Worm (Caenorhabditis elegans) whole organism, midembryonic: ENCODE measurements around the gene R08C7.8.

Source experiments
- T22C8.4 ChIP-seq: fragments of 200-800 bp; sonication (Bioruptor generic); IDR thresholded peaks from 2 replicates; pipeline ENCODE4 v1.3.6; 2022; ENCODE audit warnings: missing genetic modification characterization, missing compliant biosample characterization
- cog-1 ChIP-seq: sonication (generic microtip); optimal IDR thresholded peaks from 2 replicates; lab custom pipeline; 2016; ENCODE audit warnings: missing genetic modification characterization, missing compliant biosample characterization
- flt-1 ChIP-seq: fragments of 200-800 bp; sonication (Bioruptor generic); IDR thresholded peaks from 2 replicates; pipeline ENCODE4 v1.3.6; 2022; ENCODE audit warnings: missing genetic modification characterization, missing compliant biosample characterization
- klf-2 ChIP-seq: fragments of 200-800 bp; sonication (Bioruptor generic); conservative IDR thresholded peaks from 2 replicates; pipeline ENCODE4 v1.3.6; 2022; ENCODE audit warnings: missing genetic modification reagents, missing genetic modification characterization, missing compliant biosample characterization
- med-1 ChIP-seq: sonication (generic microtip); optimal IDR thresholded peaks from 2 replicates; lab custom pipeline; 2017; ENCODE audit warnings: missing genetic modification characterization, mild to moderate bottlenecking, missing compliant biosample characterization, antibody characterized with exemption, missing genetic modification reagents; ENCODE audit not compliant: insufficient read depth
- ref-1 ChIP-seq: fragments of 200-800 bp; sonication (Bioruptor generic); conservative IDR thresholded peaks from 2 replicates; pipeline ENCODE4 v1.3.6; 2022; ENCODE audit warnings: missing genetic modification reagents, missing genetic modification characterization, missing compliant biosample characterization
- tab-1 ChIP-seq: fragments of 200-800 bp; sonication (Bioruptor generic); IDR thresholded peaks from 2 replicates; pipeline ENCODE4 v1.3.6; 2022; ENCODE audit warnings: missing genetic modification characterization, missing compliant biosample characterization
- ztf-23 ChIP-seq: fragments of 200-800 bp; sonication (Bioruptor generic); IDR thresholded peaks from 2 replicates; pipeline ENCODE4 v1.3.6; 2022; ENCODE audit warnings: missing genetic modification reagents, missing genetic modification characterization, missing compliant biosample characterization
- ztf-29 ChIP-seq: fragments of 200-800 bp; sonication (Bioruptor generic); IDR thresholded peaks from 2 replicates; pipeline ENCODE4 v1.3.6; 2022; ENCODE audit warnings: missing genetic modification reagents, missing genetic modification characterization, missing compliant biosample characterization

Gene R08C7.8

DNA sequence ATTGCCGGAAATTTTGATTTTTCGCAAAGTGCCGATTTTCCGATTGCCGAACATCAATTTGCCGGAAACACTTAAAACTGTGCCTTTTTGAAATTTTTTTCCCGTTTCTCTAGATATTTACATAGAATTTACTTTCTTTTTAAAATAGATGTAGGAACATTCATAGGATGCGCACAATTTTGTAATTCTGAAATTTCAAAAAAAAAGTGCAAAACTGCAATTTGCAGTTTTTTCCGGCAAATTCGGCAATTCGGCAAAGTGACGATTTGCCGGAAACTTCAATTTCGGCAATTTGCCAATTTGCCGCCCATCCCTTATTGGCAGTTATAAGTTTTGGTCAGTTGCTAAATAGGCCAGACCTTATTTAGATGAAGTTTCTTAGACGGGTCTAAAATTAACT is 22.3 kb upstream of the R08C7.8 start:
- TF ChIP-seq med-1 (GFP tag; lab: Kevin White, UChicago) (no peak), ref-1 (GFP tag; lab: Robert Waterston, UW) (no peak), cog-1 (tag; lab: Kevin White, UChicago) (no peak), tab-1 (GFP tag; lab: Robert Waterston, UW) (no peak), ztf-29 (no peak), klf-2 (no peak), T22C8.4 (GFP tag; lab: Robert Waterston, UW) (no peak), flt-1 (GFP tag; lab: Robert Waterston, UW) (no peak)

- TF ChIP-seq tab-1 (GFP tag; lab: Robert Waterston, UW) = no peak
- no peak for TF ChIP-seq ref-1 (GFP tag; lab: Robert Waterston, UW)
- 0 out of 2 replicates have a peak, but pooled peaks have one; percentile 42 for TF ChIP-seq klf-2
- TF ChIP-seq flt-1 (GFP tag; lab: Robert Waterston, UW) = 0 out of 2 replicates have a peak, but pooled peaks have one; percentile 13
- peak; percentile 19 for TF ChIP-seq cog-1 (tag; lab: Kevin White, UChicago)
- TF ChIP-seq ztf-23 (GFP tag; lab: Robert Waterston, UW) = no peak
- no peak for TF ChIP-seq T22C8.4 (GFP tag; lab: Robert Waterston, UW)
Observed at ce11 chrIV:4454330-4455173, 20.2 kb upstream of the R08C7.8 start, which contains the start of gene R08C7.11. Gene R08C7.11, minus strand, starts transcription at chrIV:4454937.

- TF ChIP-seq flt-1 (GFP tag; lab: Robert Waterston, UW) (no peak), klf-2 (no peak), ztf-29 (no peak), med-1 (GFP tag; lab: Kevin White, UChicago) (no peak), tab-1 (GFP tag; lab: Robert Waterston, UW) (no peak), T22C8.4 (GFP tag; lab: Robert Waterston, UW) (no peak), ztf-23 (GFP tag; lab: Robert Waterston, UW) (no peak)
Observed at ce11 chrIV:4451576-4451975, 17.2 kb upstream of the R08C7.8 start, which contains the start of gene R08C7.1. Gene R08C7.1, plus strand, starts transcription at chrIV:4451876.

ce11 chrIV:4449843-4450242 is 15.5 kb upstream of the R08C7.8 start:
- no peak for TF ChIP-seq tab-1 (GFP tag; lab: Robert Waterston, UW)
- TF ChIP-seq cog-1 (tag; lab: Kevin White, UChicago) = no peak
- TF ChIP-seq ztf-23 (GFP tag; lab: Robert Waterston, UW) = no peak
- TF ChIP-seq flt-1 (GFP tag; lab: Robert Waterston, UW) = no peak

DNA sequence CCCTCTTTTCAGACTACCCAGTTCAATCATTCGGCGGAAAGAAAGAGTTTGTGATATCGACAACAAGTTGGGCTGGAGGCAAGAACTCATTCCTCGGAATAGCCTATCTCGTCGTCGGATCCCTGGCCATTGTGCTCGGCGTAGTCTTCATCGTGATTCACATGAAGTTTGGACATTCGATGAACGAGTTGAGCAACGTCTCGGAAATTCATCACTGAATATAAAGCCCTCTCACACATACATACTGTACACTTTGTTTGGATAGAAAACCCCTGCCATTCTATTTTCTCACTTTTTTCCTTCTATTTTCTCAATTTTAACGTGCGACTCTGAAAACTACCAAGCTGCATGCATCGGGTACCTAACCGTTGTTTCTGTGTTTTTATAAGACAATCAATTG is 15.1 kb upstream of the R08C7.8 start, which contains the start of gene R08C7.12:
Gene R08C7.12 (plus strand): TSS at position 301 of the 400 bp plus-strand sequence.
- TF ChIP-seq klf-2 (no peak), ztf-23 (GFP tag; lab: Robert Waterston, UW) (no peak), tab-1 (GFP tag; lab: Robert Waterston, UW) (no peak), cog-1 (tag; lab: Kevin White, UChicago) (no peak), ztf-29 (no peak), flt-1 (GFP tag; lab: Robert Waterston, UW) (no peak), T22C8.4 (GFP tag; lab: Robert Waterston, UW) (no peak), ref-1 (GFP tag; lab: Robert Waterston, UW) (no peak), med-1 (GFP tag; lab: Kevin White, UChicago) (no peak)

DNA sequence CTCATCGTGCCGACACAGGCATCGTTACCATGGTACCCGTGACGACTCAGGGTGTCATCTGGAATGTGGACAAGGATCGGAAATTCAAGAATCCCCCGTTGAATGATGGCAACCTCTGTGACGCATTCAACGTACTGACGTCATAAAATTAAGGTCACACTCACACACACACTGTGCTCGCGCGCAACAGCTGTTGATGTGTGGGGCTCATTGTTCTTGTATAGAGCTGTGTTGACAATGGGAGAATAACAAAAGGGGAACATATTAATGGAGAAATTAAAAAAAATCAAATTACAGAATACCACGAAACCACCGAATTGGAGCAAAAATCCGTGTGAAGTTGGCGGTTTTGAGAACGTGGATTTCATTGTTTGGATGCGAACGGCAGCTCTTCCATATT is 14.0 kb upstream of the R08C7.8 start:
- TF ChIP-seq T22C8.4 (GFP tag; lab: Robert Waterston, UW) = no peak
- TF ChIP-seq klf-2 = no peak
- no peak for TF ChIP-seq ztf-23 (GFP tag; lab: Robert Waterston, UW)
- TF ChIP-seq flt-1 (GFP tag; lab: Robert Waterston, UW) = no peak

- TF ChIP-seq med-1 (GFP tag; lab: Kevin White, UChicago) (no peak), klf-2 (no peak), flt-1 (GFP tag; lab: Robert Waterston, UW) (no peak), ref-1 (GFP tag; lab: Robert Waterston, UW) (no peak), tab-1 (GFP tag; lab: Robert Waterston, UW) (no peak), ztf-23 (GFP tag; lab: Robert Waterston, UW) (no peak), cog-1 (tag; lab: Kevin White, UChicago) (no peak), ztf-29 (no peak), T22C8.4 (GFP tag; lab: Robert Waterston, UW) (no peak)
Observed at ce11 chrIV:4447367-4447766, 13.0 kb upstream of the R08C7.8 start.

ce11 chrIV:4447284-4447366 is 12.8 kb upstream of the R08C7.8 start, which contains the start of gene chat-1:
Gene chat-1, plus strand, starts transcription at chrIV:4447331.
- TF ChIP-seq T22C8.4 (GFP tag; lab: Robert Waterston, UW) (0 out of 2 replicates have a peak, but pooled peaks have one; percentile 1), ztf-29 (no peak)

ce11 chrIV:4446884-4447283 is 12.5 kb upstream of the R08C7.8 start:
- TF ChIP-seq cog-1 (tag; lab: Kevin White, UChicago) (no peak), ztf-29 (no peak), T22C8.4 (GFP tag; lab: Robert Waterston, UW) (peak; percentile 82), tab-1 (GFP tag; lab: Robert Waterston, UW) (no peak)

DNA sequence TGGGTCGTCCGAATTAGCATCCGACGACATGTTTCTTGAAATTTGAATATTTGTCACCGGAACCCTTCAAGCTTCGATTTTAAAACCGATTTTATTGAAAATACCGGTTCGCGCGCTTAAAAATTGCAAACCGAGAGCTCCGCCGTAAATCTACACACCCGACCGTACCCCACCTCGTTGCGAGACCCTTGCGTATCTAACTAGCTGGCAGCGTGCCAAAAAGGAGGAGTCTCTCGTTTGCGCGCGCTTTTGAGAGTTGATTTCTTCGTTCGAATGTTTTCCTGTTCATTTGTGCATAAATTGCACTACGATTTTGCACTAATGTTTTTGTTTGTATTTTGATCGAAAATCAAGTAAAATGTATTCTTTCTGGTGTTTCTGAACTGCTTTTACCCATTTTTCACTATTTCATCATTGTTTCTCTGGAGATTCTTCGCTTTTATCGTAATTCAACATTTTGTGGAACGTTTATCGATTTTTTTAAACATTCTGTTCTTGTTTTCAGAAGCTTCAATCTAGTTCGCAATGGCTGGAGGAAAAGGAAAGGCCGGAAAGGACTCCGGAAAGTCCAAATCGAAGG is 11.5 kb upstream of the R08C7.8 start, which contains the start of the genes wapl-1 and htz-1:
Gene wapl-1 (minus strand): TSS at position 30 of the 580 bp plus-strand sequence.
Gene htz-1 (plus strand): TSS at position 506 of the 580 bp plus-strand sequence.
- TF ChIP-seq flt-1 (GFP tag; lab: Robert Waterston, UW) (peak; percentile 80), tab-1 (GFP tag; lab: Robert Waterston, UW) (no peak), ztf-23 (GFP tag; lab: Robert Waterston, UW) (0 out of 2 replicates have a peak, but pooled peaks have one; percentile 54), cog-1 (tag; lab: Kevin White, UChicago) (peak; percentile 32)
